Worm (Caenorhabditis elegans): ENCODE results near the gene Y38E10A.1.

DNA sequence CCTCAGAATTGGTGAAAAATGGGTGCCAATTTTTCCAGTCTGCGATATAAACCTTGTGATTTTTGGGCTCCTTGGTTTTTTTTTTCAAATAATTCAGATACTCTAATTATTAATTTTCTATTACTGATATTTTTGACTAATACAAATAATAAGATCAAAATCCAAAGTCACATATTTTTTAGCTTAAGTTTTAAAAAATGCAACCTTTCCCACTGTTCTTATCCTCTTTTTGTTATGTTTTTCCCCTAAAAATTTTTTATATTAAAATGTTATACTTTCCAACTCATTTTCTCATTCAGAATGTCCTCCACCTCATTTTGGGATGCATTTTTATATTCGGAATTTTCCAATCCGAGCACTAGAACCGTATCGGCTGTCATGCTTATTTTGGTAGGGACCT is 39.5 kb downstream of the Y38E10A.1 start, which contains the start of gene srx-120:
- no peak for TF ChIP-seq hlh-1 (tag; optimal IDR thresholded peaks at IDR 0.05)
- TF ChIP-seq nhr-28 (tag; optimal IDR thresholded peaks at IDR 0.05) = no peak
- TF ChIP-seq mep-1 (tag; optimal IDR thresholded peaks at IDR 0.05) = no peak
- no peak for TF ChIP-seq ztf-11 (tag; optimal IDR thresholded peaks at IDR 0.05)
- no peak for TF ChIP-seq nhr-76 (tag; optimal IDR thresholded peaks at IDR 0.05)
- TF ChIP-seq tbx-8 (GFP tag; optimal IDR thresholded peaks at IDR 0.05) = no peak
- no peak for TF ChIP-seq nhr-237 (tag; optimal IDR thresholded peaks at IDR 0.05)
- no peak for TF ChIP-seq blmp-1 (tag; optimal IDR thresholded peaks at IDR 0.05)
- no peak for TF ChIP-seq zip-8 (tag; optimal IDR thresholded peaks at IDR 0.05)
- no peak for TF ChIP-seq ceh-83 (GFP tag; optimal IDR thresholded peaks at IDR 0.05)
- no peak for TF ChIP-seq unc-39 (tag; optimal IDR thresholded peaks at IDR 0.05)
- TF ChIP-seq unc-62 (GFP tag; optimal IDR thresholded peaks at IDR 0.05) = no peak
- no peak for TF ChIP-seq lsy-2 (tag; optimal IDR thresholded peaks at IDR 0.05)
- no peak for TF ChIP-seq ces-1 (GFP tag; optimal IDR thresholded peaks at IDR 0.05)

All from whole organism, mixed stage, embryonic.